Worm (Caenorhabditis elegans) whole organism, L4 larva: ENCODE measurements around the gene smg-7.

Experiments
- D1046.2 ChIP-seq: fragments of 200-800 bp; sonication (Bioruptor generic); IDR thresholded peaks from 2 replicates; pipeline ENCODE4 v1.3.6; 2022; ENCODE audit warnings: missing genetic modification characterization, missing compliant biosample characterization
- R02D3.7 ChIP-seq: fragments of 150-350 bp; sonication (generic microtip); optimal IDR thresholded peaks from 3 replicates; lab custom pipeline; 2014; ENCODE audit warnings: missing biosample characterization, missing genetic modification characterization
- T26A8.4 ChIP-seq: fragments of 200-800 bp; sonication (Bioruptor generic); IDR thresholded peaks from 2 replicates; pipeline ENCODE4 v1.3.6; 2022; ENCODE audit warnings: missing genetic modification characterization, missing compliant biosample characterization
- aha-1 ChIP-seq: fragments of 150-350 bp; peaks from one replicate; lab custom pipeline; 2014; ENCODE audit warnings: missing biosample characterization, missing genetic modification characterization
- aly-2 ChIP-seq: sonication (generic microtip); optimal IDR thresholded peaks from 2 replicates; lab custom pipeline; 2018; ENCODE audit warnings: missing biosample characterization, missing genetic modification characterization
- ama-1 ChIP-seq: fragments of 150-350 bp; optimal IDR thresholded peaks from 2 replicates; lab custom pipeline; 2014; ENCODE audit warnings: inconsistent platforms, mixed read lengths
- ceh-20 ChIP-seq: fragments of 200-800 bp; sonication (Bioruptor generic); IDR thresholded peaks from 2 replicates; pipeline ENCODE4 v1.3.6; 2022; ENCODE audit warnings: missing genetic modification reagents, missing genetic modification characterization, missing compliant biosample characterization
- ceh-28 ChIP-seq: fragments of 150-350 bp; optimal IDR thresholded peaks from 2 replicates; lab custom pipeline; 2014; ENCODE audit warnings: missing biosample characterization, missing genetic modification reagents, missing genetic modification characterization
- ceh-44 ChIP-seq: fragments of 200-800 bp; sonication (Bioruptor generic); IDR thresholded peaks from 2 replicates; pipeline ENCODE4 v1.3.6; 2022; ENCODE audit warnings: missing genetic modification reagents, missing genetic modification characterization, missing compliant biosample characterization
- daf-12 ChIP-seq: fragments of 150-350 bp; optimal IDR thresholded peaks from 2 replicates; lab custom pipeline; 2014; ENCODE audit warnings: missing biosample characterization, missing genetic modification reagents, missing genetic modification characterization
- daf-16 ChIP-seq, 3 experiments: sonication (generic microtip); optimal IDR thresholded peaks; 2 replicates each; lab custom pipeline; 2016 to 2017; ENCODE audit warnings: missing genetic modification characterization in 3 of 3, missing genetic modification reagents in 3 of 3, mild to moderate bottlenecking in 2 of 3, missing compliant biosample characterization in 2 of 3, missing biosample characterization in 1 of 3, moderate library complexity in 1 of 3
- daf-19 ChIP-seq: fragments of 200-800 bp; sonication (Bioruptor generic); conservative IDR thresholded peaks from 2 replicates; pipeline ENCODE4 v1.3.6; 2022; ENCODE audit warnings: missing genetic modification characterization, missing compliant biosample characterization
- daf-8 ChIP-seq: fragments of 200-800 bp; sonication (Bioruptor generic); IDR thresholded peaks from 2 replicates; pipeline ENCODE4 v1.3.6; 2022; ENCODE audit warnings: missing genetic modification characterization, missing compliant biosample characterization
- dpl-1 ChIP-seq: fragments of 150-350 bp; optimal IDR thresholded peaks from 2 replicates; lab custom pipeline; 2014; ENCODE audit warnings: missing biosample characterization, missing genetic modification reagents, missing genetic modification characterization
- dve-1 ChIP-seq: sonication (generic microtip); optimal IDR thresholded peaks from 2 replicates; lab custom pipeline; 2017; ENCODE audit warnings: antibody characterized with exemption, mild to moderate bottlenecking, missing genetic modification characterization, missing compliant biosample characterization; ENCODE audit not compliant: insufficient read depth
- fkh-10 ChIP-seq: fragments of 150-350 bp; optimal IDR thresholded peaks from 2 replicates; lab custom pipeline; 2014; ENCODE audit warnings: missing biosample characterization, missing genetic modification reagents, missing genetic modification characterization
- hlh-11 ChIP-seq: fragments of 200-800 bp; sonication (Bioruptor generic); optimal IDR thresholded peaks from 2 replicates; lab custom pipeline; 2018; ENCODE audit warnings: mild to moderate bottlenecking, missing genetic modification characterization, missing compliant biosample characterization
- hlh-30 ChIP-seq: sonication (generic microtip); optimal IDR thresholded peaks from 2 replicates; lab custom pipeline; 2017; ENCODE audit warnings: antibody characterized with exemption, mild to moderate bottlenecking, missing genetic modification characterization, missing compliant biosample characterization; ENCODE audit not compliant: insufficient read depth
- hmg-1.1 ChIP-seq: fragments of 200-800 bp; sonication (Bioruptor generic); IDR thresholded peaks from 2 replicates; pipeline ENCODE4 v1.3.6; 2022; ENCODE audit warnings: missing genetic modification reagents, missing genetic modification characterization, missing compliant biosample characterization
- lin-13 ChIP-seq: fragments of 150-350 bp; optimal IDR thresholded peaks from 2 replicates; lab custom pipeline; 2014; ENCODE audit warnings: missing biosample characterization, missing genetic modification reagents, missing genetic modification characterization
- lin-15B ChIP-seq: fragments of 150-350 bp; sonication (generic microtip); optimal IDR thresholded peaks from 3 replicates; lab custom pipeline; 2014; ENCODE audit warnings: missing biosample characterization, missing genetic modification characterization
- lin-29 ChIP-seq: fragments of 200-800 bp; sonication (Bioruptor generic); IDR thresholded peaks from 2 replicates; pipeline ENCODE4 v1.3.6; 2022; ENCODE audit warnings: missing genetic modification reagents, missing genetic modification characterization, missing compliant biosample characterization
- lsy-2 ChIP-seq, 2 experiments: fragments of 150-350 bp in 1 of 2; sonication (generic microtip) in 1 of 2; optimal IDR thresholded peaks; 2 replicates each; lab custom pipeline; 2014 to 2017; ENCODE audit warnings: missing biosample characterization in 2 of 2, missing genetic modification characterization in 2 of 2
- madf-9 ChIP-seq: fragments of 200-800 bp; sonication (Bioruptor generic); conservative IDR thresholded peaks from 2 replicates; pipeline ENCODE4 v1.3.6; 2022; ENCODE audit warnings: missing genetic modification reagents, missing genetic modification characterization, missing compliant biosample characterization
- mep-1 ChIP-seq: fragments of 150-350 bp; sonication (generic microtip); optimal IDR thresholded peaks from 3 replicates; lab custom pipeline; 2014; ENCODE audit warnings: missing biosample characterization, missing genetic modification characterization
- mxl-3 ChIP-seq: fragments of 200-800 bp; sonication (Bioruptor generic); optimal IDR thresholded peaks from 2 replicates; lab custom pipeline; 2018; ENCODE audit warnings: mild to moderate bottlenecking, missing genetic modification characterization, missing compliant biosample characterization
- nhr-102 ChIP-seq: sonication (generic microtip); optimal IDR thresholded peaks from 2 replicates; lab custom pipeline; 2016; ENCODE audit warnings: mild to moderate bottlenecking, missing genetic modification characterization, moderate library complexity, missing compliant biosample characterization
- nhr-25 ChIP-seq: sonication (generic microtip); optimal IDR thresholded peaks from 2 replicates; lab custom pipeline; 2017; ENCODE audit warnings: missing genetic modification characterization, mild to moderate bottlenecking, missing compliant biosample characterization, antibody characterized with exemption, moderate library complexity, borderline replicate concordance; ENCODE audit not compliant: insufficient read depth
- nhr-28 ChIP-seq: fragments of 150-350 bp; optimal IDR thresholded peaks from 2 replicates; lab custom pipeline; 2014; ENCODE audit warnings: missing biosample characterization, missing genetic modification characterization
- nhr-48 ChIP-seq: sonication (generic microtip); optimal IDR thresholded peaks from 2 replicates; lab custom pipeline; 2016; ENCODE audit warnings: mild to moderate bottlenecking, missing genetic modification characterization, missing compliant biosample characterization
- nhr-76 ChIP-seq: fragments of 150-350 bp; optimal IDR thresholded peaks from 2 replicates; lab custom pipeline; 2014; ENCODE audit warnings: missing biosample characterization, missing genetic modification characterization
- nhr-77 ChIP-seq: fragments of 150-350 bp; optimal IDR thresholded peaks from 2 replicates; lab custom pipeline; 2014; ENCODE audit warnings: missing biosample characterization, missing genetic modification characterization
- php-3 ChIP-seq: fragments of 200-800 bp; sonication (Bioruptor generic); IDR thresholded peaks from 2 replicates; pipeline ENCODE4 v1.3.6; 2022; ENCODE audit warnings: missing genetic modification reagents, missing genetic modification characterization, missing compliant biosample characterization
- pqm-1 ChIP-seq: sonication (generic microtip); optimal IDR thresholded peaks from 2 replicates; lab custom pipeline; 2017; ENCODE audit warnings: missing biosample characterization, missing genetic modification characterization
- rbr-2 ChIP-seq: sonication (generic microtip); optimal IDR thresholded peaks from 2 replicates; lab custom pipeline; 2016; ENCODE audit warnings: missing genotype, missing genetic modification characterization, missing compliant biosample characterization
- saeg-2 ChIP-seq: fragments of 200-800 bp; sonication (Bioruptor generic); IDR thresholded peaks from 2 replicates; pipeline ENCODE4 v1.3.6; 2022; ENCODE audit warnings: missing genetic modification reagents, missing genetic modification characterization, missing compliant biosample characterization
- set-16 ChIP-seq: fragments of 200-800 bp; sonication (Bioruptor generic); IDR thresholded peaks from 2 replicates; pipeline ENCODE4 v1.3.6; 2022; ENCODE audit warnings: missing genetic modification reagents, missing genetic modification characterization, missing compliant biosample characterization
- snpc-1.2 ChIP-seq: fragments of 200-800 bp; sonication (Bioruptor generic); IDR thresholded peaks from 2 replicates; pipeline ENCODE4 v1.3.6; 2022; ENCODE audit warnings: missing genetic modification reagents, missing genetic modification characterization, missing compliant biosample characterization
- spr-1 ChIP-seq: sonication (generic microtip); optimal IDR thresholded peaks from 2 replicates; lab custom pipeline; 2016; ENCODE audit warnings: mild to moderate bottlenecking, missing genetic modification characterization, missing compliant biosample characterization
- unc-62 ChIP-seq, 3 experiments: fragments of 150-350 bp in 1 of 3; sonication (generic microtip); optimal IDR thresholded peaks in 2 of 3; peaks in 1 of 3; 1 replicate in 1 of 3; 2 replicates in 2 of 3; lab custom pipeline; 2014 to 2017; ENCODE audit warnings: missing biosample characterization in 3 of 3, missing genetic modification characterization in 3 of 3, missing genetic modification reagents in 3 of 3, missing genotype in 1 of 3
- zag-1 ChIP-seq: fragments of 150-350 bp; optimal IDR thresholded peaks from 2 replicates; lab custom pipeline; 2014; ENCODE audit warnings: missing biosample characterization, missing genetic modification characterization
- zip-11 ChIP-seq: fragments of 200-800 bp; sonication (Bioruptor generic); IDR thresholded peaks from 2 replicates; pipeline ENCODE4 v1.3.6; 2022; ENCODE audit warnings: missing genetic modification characterization, missing compliant biosample characterization

smg-7 gene

ce11 chrIV:6777156-6777555 lies 34.9 kb upstream of the smg-7 start:
- TF ChIP-seq unc-62 (GFP tag; optimal IDR thresholded peaks at IDR 0.05 in 1 of 2; lab: Kevin White, UChicago) (no peak), unc-62 (tag; optimal IDR thresholded peaks at IDR 0.05; lab: Kevin White, UChicago) (no peak), daf-12 (no peak), snpc-1.2 (GFP tag; lab: Robert Waterston, UW) (peak; percentile 62), lsy-2 (tag; optimal IDR thresholded peaks at IDR 0.05; lab: Kevin White, UChicago) (no peak), nhr-25 (tag; lab: Kevin White, UChicago) (no peak)
- TF ChIP-seq, all 104 proteins: peak for 1

ce11 chrIV:6771556-6771955 lies 29.3 kb upstream of the smg-7 start:
- peak; percentile 34 for TF ChIP-seq nhr-28 (tag; lab: Kevin White, UChicago)
- TF ChIP-seq aha-1 (tag; lab: Kevin White, UChicago): peak; percentile 52
- no peak for TF ChIP-seq daf-16 (GFP tag; optimal IDR thresholded peaks at IDR 0.05; lab: Kevin White, UChicago)
- peak; percentile 48 for TF ChIP-seq daf-16 (tag; optimal IDR thresholded peaks at IDR 0.05; lab: Kevin White, UChicago)
- TF ChIP-seq hlh-30 (tag; lab: Kevin White, UChicago): peak; percentile 22
- no peak for TF ChIP-seq ceh-44 (GFP tag; lab: Robert Waterston, UW)
- TF ChIP-seq ceh-20 (GFP tag; lab: Robert Waterston, UW): no peak
- TF ChIP-seq dve-1 (tag; lab: Kevin White, UChicago): peak; percentile 61
- peak; percentile 44 for TF ChIP-seq nhr-77
- no peak for TF ChIP-seq saeg-2 (GFP tag; lab: Robert Waterston, UW)
- no peak for TF ChIP-seq lin-15B (tag; lab: Kevin White, UChicago)
- TF ChIP-seq daf-19 (GFP tag; lab: Robert Waterston, UW): no peak
- no peak for TF ChIP-seq R02D3.7 (tag; lab: Kevin White, UChicago)

- TF ChIP-seq saeg-2 (GFP tag; lab: Robert Waterston, UW): no peak
- peak; percentile 23 for TF ChIP-seq dve-1 (tag; lab: Kevin White, UChicago)
- no peak for TF ChIP-seq mep-1
- no peak for TF ChIP-seq unc-62 (GFP tag; optimal IDR thresholded peaks at IDR 0.05 in 1 of 2; lab: Kevin White, UChicago)
- TF ChIP-seq unc-62 (tag; optimal IDR thresholded peaks at IDR 0.05; lab: Kevin White, UChicago): no peak
- no peak for TF ChIP-seq daf-16 (GFP tag; optimal IDR thresholded peaks at IDR 0.05; lab: Kevin White, UChicago)
- TF ChIP-seq daf-16 (tag; optimal IDR thresholded peaks at IDR 0.05; lab: Kevin White, UChicago): peak; percentile 73
- TF ChIP-seq pqm-1: peak; percentile 73
- no peak for TF ChIP-seq ceh-28
- TF ChIP-seq daf-8: no peak
- no peak for TF ChIP-seq nhr-76
Measured at ce11 chrIV:6770407-6770883, 28.2 kb upstream of the smg-7 start, which contains the start of gene anat-1. Gene anat-1 (plus strand): TSS chrIV:6770833.

- TF ChIP-seq rbr-2 (peak; percentile 36), ceh-28 (peak; percentile 52), nhr-102 (tag; lab: Kevin White, UChicago) (no peak), madf-9 (GFP tag; lab: Robert Waterston, UW) (no peak), zag-1 (tag; lab: Kevin White, UChicago) (no peak), dve-1 (tag; lab: Kevin White, UChicago) (peak; percentile 85), nhr-28 (tag; lab: Kevin White, UChicago) (peak; percentile 59), lin-29 (GFP tag; lab: Robert Waterston, UW) (no peak), mep-1 (peak; percentile 75), lin-13 (GFP tag; lab: Kevin White, UChicago) (no peak), aly-2 (no peak), ama-1 (lab: Kevin White, UChicago) (no peak), nhr-77 (peak; percentile 49), dpl-1 (GFP tag; lab: Kevin White, UChicago) (peak; percentile 2), R02D3.7 (tag; lab: Kevin White, UChicago) (no peak), hlh-11 (tag; lab: Kevin White, UChicago) (peak; percentile 70), mxl-3 (GFP tag; lab: Kevin White, UChicago) (no peak), T26A8.4 (no peak), fkh-10 (GFP tag; lab: Kevin White, UChicago) (peak; percentile 43), hlh-30 (tag; lab: Kevin White, UChicago) (peak; percentile 91), hmg-1.1 (GFP tag; lab: Robert Waterston, UW) (peak; percentile 68), php-3 (GFP tag; lab: Robert Waterston, UW) (no peak), daf-16 (GFP tag; optimal IDR thresholded peaks at IDR 0.05; lab: Kevin White, UChicago) (no peak), daf-16 (tag; optimal IDR thresholded peaks at IDR 0.05; lab: Kevin White, UChicago) (peak; percentile 72), spr-1 (no peak), set-16 (no peak), D1046.2 (GFP tag; lab: Robert Waterston, UW) (no peak), nhr-48 (tag; lab: Kevin White, UChicago) (peak; percentile 6), zip-11 (GFP tag; lab: Robert Waterston, UW) (no peak)
Measured at ce11 chrIV:6767240-6767639, 25.0 kb upstream of the smg-7 start.
